Fruit fly (Drosophila melanogaster) whole organism, prepupa: ENCODE measurements around the gene CG31650.
A peak's percentile ranks its signal among the peaks of the same experiment; 100 is the strongest.

ENCODE experiments used
- Blimp-1 ChIP-seq: fragments of 200-800 bp; sonication (Bioruptor generic); optimal IDR thresholded peaks from 3 replicates; lab custom pipeline; 2017; ENCODE audit warnings: missing biosample characterization, missing genetic modification characterization, mild to moderate bottlenecking, moderate library complexity, missing genetic modification reagents
- CG10631 ChIP-seq: fragments of 200-800 bp; sonication (Bioruptor generic); optimal IDR thresholded peaks from 2 replicates; lab custom pipeline; 2016; ENCODE audit warnings: missing biosample characterization, missing genetic modification characterization
- CG10669 ChIP-seq: fragments of 200-800 bp; sonication (Bioruptor generic); optimal IDR thresholded peaks from 3 replicates; lab custom pipeline; 2018; ENCODE audit warnings: missing biosample characterization, mild to moderate bottlenecking, missing genetic modification characterization, moderate library complexity
- CG11294 ChIP-seq: fragments of 200-800 bp; sonication (Bioruptor generic); IDR thresholded peaks from 2 replicates; pipeline ENCODE4 v1.3.6; 2022; ENCODE audit warnings: missing biosample characterization, missing genetic modification characterization
- CG11902 ChIP-seq: fragments of 200-800 bp; sonication (Bioruptor generic); optimal IDR thresholded peaks from 3 replicates; lab custom pipeline; 2016; ENCODE audit warnings: missing biosample characterization, missing genetic modification characterization
- CG15336 ChIP-seq: fragments of 200-800 bp; sonication (Bioruptor generic); IDR thresholded peaks from 2 replicates; pipeline ENCODE4 v1.3.6; 2022; ENCODE audit warnings: missing biosample characterization, missing genetic modification characterization
- CG3032 ChIP-seq: fragments of 200-800 bp; optimal IDR thresholded peaks from 2 replicates; lab custom pipeline; 2019; ENCODE audit warnings: missing biosample characterization, mild to moderate bottlenecking, missing genetic modification characterization, moderate library complexity
- CG34406 ChIP-seq: fragments of 200-800 bp; sonication (Bioruptor generic); optimal IDR thresholded peaks from 3 replicates; lab custom pipeline; 2016; ENCODE audit warnings: missing biosample characterization, missing genetic modification characterization
- CG6163 ChIP-seq: fragments of 200-800 bp; sonication (Bioruptor generic); IDR thresholded peaks from 3 replicates; pipeline ENCODE4 v1.3.6; 2022; ENCODE audit warnings: missing biosample characterization, missing genetic modification characterization
- CG6792 ChIP-seq: fragments of 200-800 bp; sonication (Bioruptor generic); optimal IDR thresholded peaks from 3 replicates; lab custom pipeline; 2016; ENCODE audit warnings: missing biosample characterization, missing genetic modification characterization
- CG6808 ChIP-seq: fragments of 200-800 bp; sonication (Bioruptor generic); optimal IDR thresholded peaks from 3 replicates; lab custom pipeline; 2017; ENCODE audit warnings: missing biosample characterization, missing genetic modification characterization, mild to moderate bottlenecking, moderate library complexity, missing genetic modification reagents
- CG6854 ChIP-seq: fragments of 200-800 bp; sonication (Bioruptor generic); optimal IDR thresholded peaks from 2 replicates; lab custom pipeline; 2017; ENCODE audit warnings: missing biosample characterization, mild to moderate bottlenecking, missing genetic modification characterization
- CG7368 ChIP-seq: fragments of 200-800 bp; sonication (Bioruptor generic); optimal IDR thresholded peaks from 3 replicates; lab custom pipeline; 2016; ENCODE audit warnings: missing biosample characterization, missing genetic modification characterization
- CG8119 ChIP-seq: fragments of 200-800 bp; sonication (Bioruptor generic); IDR thresholded peaks from 3 replicates; pipeline ENCODE4 v1.3.6; 2022; ENCODE audit warnings: missing biosample characterization, missing genetic modification characterization
- CG8319 ChIP-seq: fragments of 200-800 bp; sonication (Bioruptor generic); optimal IDR thresholded peaks from 3 replicates; lab custom pipeline; 2016; ENCODE audit warnings: missing biosample characterization, missing genetic modification characterization
- CG8632 ChIP-seq: fragments of 200-800 bp; sonication (Bioruptor generic); optimal IDR thresholded peaks from 3 replicates; lab custom pipeline; 2016; ENCODE audit warnings: missing biosample characterization, missing genetic modification characterization
- CG9139 ChIP-seq: fragments of 200-800 bp; sonication (Bioruptor generic); optimal IDR thresholded peaks from 3 replicates; lab custom pipeline; 2017; ENCODE audit warnings: missing biosample characterization, mild to moderate bottlenecking, missing genetic modification characterization
- Eip78C ChIP-seq: fragments of 200-800 bp; sonication (Bioruptor generic); peaks from one replicate; lab custom pipeline; 2016; ENCODE audit warnings: missing biosample characterization, missing genetic modification characterization
- Ets96B ChIP-seq: fragments of 200-800 bp; optimal IDR thresholded peaks from 2 replicates; lab custom pipeline; 2019; ENCODE audit warnings: missing biosample characterization, mild to moderate bottlenecking, missing genetic modification characterization, moderate library complexity
- Gug ChIP-seq: fragments of 200-800 bp; sonication (Bioruptor generic); IDR thresholded peaks from 2 replicates; pipeline ENCODE4 v1.3.6; 2022; ENCODE audit warnings: missing biosample characterization, missing genetic modification characterization
- Hr39 ChIP-seq: fragments of 200-800 bp; sonication (Bioruptor generic); optimal IDR thresholded peaks from 2 replicates; lab custom pipeline; 2016; ENCODE audit warnings: missing biosample characterization, missing genetic modification characterization
- Lpt ChIP-seq: fragments of 200-800 bp; sonication (Bioruptor generic); optimal IDR thresholded peaks from 3 replicates; lab custom pipeline; 2016; ENCODE audit warnings: missing biosample characterization, missing genetic modification characterization
- OdsH ChIP-seq: fragments of 200-800 bp; sonication (Bioruptor generic); optimal IDR thresholded peaks from 3 replicates; lab custom pipeline; 2016; ENCODE audit warnings: missing biosample characterization, missing genetic modification characterization
- Smox ChIP-seq: fragments of 200-800 bp; sonication (Bioruptor generic); optimal IDR thresholded peaks from 3 replicates; lab custom pipeline; 2016; ENCODE audit warnings: missing biosample characterization, missing genetic modification characterization
- Sox102F ChIP-seq: fragments of 200-800 bp; sonication (Bioruptor generic); optimal IDR thresholded peaks from 2 replicates; lab custom pipeline; 2016; ENCODE audit warnings: missing biosample characterization, mild to moderate bottlenecking, missing genetic modification characterization
- Sox14 ChIP-seq: fragments of 200-800 bp; sonication (Bioruptor generic); optimal IDR thresholded peaks from 3 replicates; lab custom pipeline; 2016; ENCODE audit warnings: missing biosample characterization, missing genetic modification characterization
- Sox15 ChIP-seq: fragments of 200-800 bp; sonication (Bioruptor generic); optimal IDR thresholded peaks from 3 replicates; lab custom pipeline; 2016; ENCODE audit warnings: missing biosample characterization, missing genetic modification characterization
- achi ChIP-seq: fragments of 200-800 bp; sonication (Bioruptor generic); optimal IDR thresholded peaks from 3 replicates; lab custom pipeline; 2016; ENCODE audit warnings: missing biosample characterization, missing genetic modification characterization
- acj6 ChIP-seq: fragments of 200-800 bp; sonication (Bioruptor generic); optimal IDR thresholded peaks from 3 replicates; lab custom pipeline; 2016; ENCODE audit warnings: missing biosample characterization, missing genetic modification characterization
- cyc ChIP-seq: fragments of 200-800 bp; sonication (Bioruptor generic); optimal IDR thresholded peaks from 3 replicates; lab custom pipeline; 2016; ENCODE audit warnings: missing biosample characterization, missing genetic modification characterization
- dac ChIP-seq: fragments of 200-800 bp; sonication (Bioruptor generic); optimal IDR thresholded peaks from 2 replicates; lab custom pipeline; 2017; ENCODE audit warnings: missing biosample characterization, mild to moderate bottlenecking, missing genetic modification characterization
- esn ChIP-seq: fragments of 200-800 bp; sonication (Bioruptor generic); optimal IDR thresholded peaks from 2 replicates; lab custom pipeline; 2016; ENCODE audit warnings: missing biosample characterization, mild to moderate bottlenecking, missing genetic modification characterization, moderate library complexity
- fd59A ChIP-seq: fragments of 200-800 bp; sonication (Bioruptor generic); optimal IDR thresholded peaks from 2 replicates; lab custom pipeline; 2017; ENCODE audit warnings: missing biosample characterization, mild to moderate bottlenecking, missing genetic modification characterization, missing genetic modification reagents
- fkh ChIP-seq: fragments of 200-800 bp; sonication (Bioruptor generic); optimal IDR thresholded peaks from 3 replicates; lab custom pipeline; 2017; ENCODE audit warnings: missing biosample characterization, mild to moderate bottlenecking, missing genetic modification characterization, moderate library complexity
- net ChIP-seq: fragments of 200-800 bp; sonication (Bioruptor generic); optimal IDR thresholded peaks from 3 replicates; lab custom pipeline; 2016; ENCODE audit warnings: missing biosample characterization, missing genetic modification characterization
- salr ChIP-seq, 2 experiments: fragments of 200-800 bp; sonication (Bioruptor generic); optimal IDR thresholded peaks; 3 replicates each; lab custom pipeline; 2016 to 2018; ENCODE audit warnings: missing biosample characterization in 2 of 2, missing genetic modification characterization in 2 of 2, mild to moderate bottlenecking in 1 of 2
- spab ChIP-seq: fragments of 200-800 bp; sonication (Bioruptor generic); optimal IDR thresholded peaks from 2 replicates; lab custom pipeline; 2017; ENCODE audit warnings: missing biosample characterization, mild to moderate bottlenecking, missing genetic modification characterization, missing genetic modification reagents
- vri ChIP-seq: fragments of 200-800 bp; sonication (Bioruptor generic); optimal IDR thresholded peaks from 3 replicates; lab custom pipeline; 2016; ENCODE audit warnings: missing biosample characterization, mild to moderate bottlenecking, missing genetic modification characterization

Gene CG31650

dm6 chr2L:4997401-4998259, 46.9 kb downstream of the CG31650 start (continued):
- TF ChIP-seq Sox14 (GFP tag; lab: Kevin White, UChicago) (peak; percentile 99), CG6854 (peak; percentile 98), CG6163 (GFP tag; lab: Robert Waterston, UW) (peak; percentile 100), esn (peak; percentile 99), achi (peak; percentile 98), CG8119 (GFP tag; lab: Robert Waterston, UW) (peak; percentile 99), CG3032 (peak; percentile 99), CG11294 (GFP tag; lab: Robert Waterston, UW) (peak; percentile 99; the same call in 1 of the 2 replicates), vri (GFP tag; lab: Kevin White, UChicago) (peak; percentile 98), CG10669 (peak; percentile 99), Lpt (GFP tag; lab: Kevin White, UChicago) (peak; percentile 100), CG9139 (GFP tag; lab: Kevin White, UChicago) (peak; percentile 96), Ets96B (peak; percentile 99), CG8632 (GFP tag; lab: Kevin White, UChicago) (peak; percentile 99), CG11902 (GFP tag; lab: Kevin White, UChicago) (peak; percentile 99), CG8319 (GFP tag; lab: Kevin White, UChicago) (peak; percentile 98)

- TF ChIP-seq CG8319 (GFP tag; lab: Kevin White, UChicago): no peak
- no peak for TF ChIP-seq spab (GFP tag; lab: Kevin White, UChicago)
- TF ChIP-seq net (GFP tag; lab: Kevin White, UChicago): no peak
- no peak for TF ChIP-seq Sox102F (GFP tag; lab: Kevin White, UChicago)
- TF ChIP-seq OdsH: no peak
- TF ChIP-seq acj6 (GFP tag; lab: Kevin White, UChicago): no peak
- peak; percentile 94 for TF ChIP-seq Blimp-1 (GFP tag; lab: Kevin White, UChicago)
- TF ChIP-seq salr (GFP tag; optimal IDR thresholded peaks at IDR 0.05; lab: Kevin White, UChicago): no peak
- TF ChIP-seq CG34406 (GFP tag; lab: Kevin White, UChicago): no peak
- no peak for TF ChIP-seq Sox15 (GFP tag; lab: Kevin White, UChicago)
- peak; percentile 58 for TF ChIP-seq Eip78C (GFP tag; lab: Kevin White, UChicago)
- no peak for TF ChIP-seq esn
- no peak for TF ChIP-seq fd59A
- no peak for TF ChIP-seq CG10631 (GFP tag; lab: Kevin White, UChicago)
- TF ChIP-seq CG10669: no peak
- no peak for TF ChIP-seq vri (GFP tag; lab: Kevin White, UChicago)
Measured at dm6 chr2L:4996283-4996922, 48.1 kb downstream of the CG31650 start.

dm6 chr2L:4995837-4996136, 48.7 kb downstream of the CG31650 start:
- TF ChIP-seq fkh (GFP tag; lab: Kevin White, UChicago) (peak; percentile 27), cyc (GFP tag; lab: Kevin White, UChicago) (no peak)

- TF ChIP-seq CG6163 (GFP tag; lab: Robert Waterston, UW) (no peak), CG6792 (GFP tag; lab: Kevin White, UChicago) (no peak), CG11294 (GFP tag; lab: Robert Waterston, UW) (no peak), dac (no peak), CG7368 (no peak), CG6808 (GFP tag; lab: Kevin White, UChicago) (no peak), Smox (no peak), Sox102F (GFP tag; lab: Kevin White, UChicago) (no peak), Hr39 (GFP tag; lab: Kevin White, UChicago) (no peak), Gug (GFP tag; lab: Robert Waterston, UW) (no peak), CG15336 (GFP tag; lab: Robert Waterston, UW) (no peak), CG6854 (no peak)
Measured at dm6 chr2L:4995010-4995836, 49.3 kb downstream of the CG31650 start.
